Worm (Caenorhabditis elegans): Measurements from ENCODE around the gene W04B5.8.

DNA sequence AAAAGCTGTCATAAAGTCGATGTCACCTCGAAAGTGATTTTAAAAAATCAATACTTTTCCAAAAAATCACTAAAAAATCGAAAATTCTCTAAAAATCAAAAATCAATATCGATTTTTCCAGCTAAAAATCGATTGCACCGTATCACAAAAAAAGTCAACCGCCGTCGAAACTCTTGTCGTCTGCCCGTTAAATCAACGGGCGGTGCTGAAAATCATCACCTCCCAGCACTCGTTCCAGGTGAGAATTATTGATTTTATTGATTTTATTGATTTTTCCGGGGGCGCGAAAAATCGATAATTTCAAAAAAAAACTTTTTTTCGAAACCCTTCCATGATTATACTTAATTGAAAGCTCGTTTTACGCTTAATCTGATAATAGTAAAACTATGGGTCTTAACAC is 6.6 kb upstream of the W04B5.8 start:
- no peak for TF ChIP-seq dmd-8 (GFP tag; IDR thresholded peaks at IDR 0.05)
- no peak for TF ChIP-seq unc-62 (GFP tag; optimal IDR thresholded peaks at IDR 0.05 in 1 of 2)
- no peak for TF ChIP-seq unc-62 (tag; optimal IDR thresholded peaks at IDR 0.05)
- no peak for TF ChIP-seq madf-5 (GFP tag; IDR thresholded peaks at IDR 0.05)
- TF ChIP-seq fos-1 (tag; optimal IDR thresholded peaks at IDR 0.05) = no peak
- no peak for TF ChIP-seq pqm-1 (tag; optimal IDR thresholded peaks at IDR 0.05)
- TF ChIP-seq lin-13 (GFP tag; optimal IDR thresholded peaks at IDR 0.05) = no peak
- TF ChIP-seq skn-1 (tag; optimal IDR thresholded peaks at IDR 0.05) = no peak
- TF ChIP-seq ceh-28 (tag; optimal IDR thresholded peaks at IDR 0.05) = peak; percentile 90
- no peak for TF ChIP-seq ztf-11 (tag; optimal IDR thresholded peaks at IDR 0.05)
- TF ChIP-seq nhr-6 (tag; optimal IDR thresholded peaks at IDR 0.05) = no peak
- no peak for TF ChIP-seq mdl-1 (tag; optimal IDR thresholded peaks at IDR 0.05)
